5 fruit fly cellular contexts compared by ENCODE assay signal in genomic region chr4:60001-60997, dm6.
A peak's percentile ranks its signal among the peaks of the same experiment; 100 is the strongest.
TF ChIP-seq lines count a peak whose summit lies in the region.

No protein-coding gene starts in this region.

- TF ChIP-seq CTCF in whole organism, embryonic (GFP tag; optimal IDR thresholded peaks at IDR 0.05; lab: Kevin White, UChicago) = no peak

TF ChIP-seq in whole organism, adult, 20 proteins besides CTCF, POLR2A, EP300 and RAD21:
- peak; percentile 93 for TF ChIP-seq kay (GFP tag; lab: Kevin White, UChicago; ENCODE audit: borderline replicate concordance)
- peak; percentile 3 for TF ChIP-seq CG33017 (tag; optimal IDR thresholded peaks at IDR 0.05; lab: Kevin White, UChicago)
- no peak for TF ChIP-seq CG12768 (GFP tag; optimal IDR thresholded peaks at IDR 0.05; lab: Kevin White, UChicago)
- TF ChIP-seq CG5204 (GFP tag; optimal IDR thresholded peaks at IDR 0.05; lab: Kevin White, UChicago) = no peak
- peak; percentile 12 for TF ChIP-seq bab1 (GFP tag; optimal IDR thresholded peaks at IDR 0.05; lab: Kevin White, UChicago)

TF ChIP-seq in whole organism, embryonic, 481 proteins besides CTCF, POLR2A, EP300 and RAD21 (continues in another document):
- TF ChIP-seq oc (tag; optimal IDR thresholded peaks at IDR 0.05; lab: Kevin White, UChicago) (peak; percentile 25), CG17802 (tag; optimal IDR thresholded peaks at IDR 0.05; lab: Kevin White, UChicago) (peak; percentile 51), MTF-1 (GFP tag; optimal IDR thresholded peaks at IDR 0.05; lab: Kevin White, UChicago; ENCODE audit: borderline replicate concordance) (no peak), Atf3 (GFP tag; optimal IDR thresholded peaks at IDR 0.05; lab: Kevin White, UChicago) (no peak), abd-A (tag; optimal IDR thresholded peaks at IDR 0.05; lab: Kevin White, UChicago) (peak; percentile 90), CG8924 (tag; optimal IDR thresholded peaks at IDR 0.05; lab: Kevin White, UChicago) (peak; percentile 29), Med (GFP tag; lab: Kevin White, UChicago) (peak; percentile 49), CG8290 (GFP tag; optimal IDR thresholded peaks at IDR 0.05; lab: Kevin White, UChicago) (no peak), CG8290 (tag; optimal IDR thresholded peaks at IDR 0.05; lab: Kevin White, UChicago) (peak in 1 of 2 experiments; percentile 5), CG9437 (GFP tag; optimal IDR thresholded peaks at IDR 0.05; lab: Kevin White, UChicago) (peak; percentile 11), pb (GFP tag; optimal IDR thresholded peaks at IDR 0.05; lab: Kevin White, UChicago) (no peak), Deaf1 (tag; optimal IDR thresholded peaks at IDR 0.05; lab: Kevin White, UChicago) (peak; percentile 39), sqz (GFP tag; optimal IDR thresholded peaks at IDR 0.05; lab: Kevin White, UChicago) (peak; percentile 53), CG15269 (tag; optimal IDR thresholded peaks at IDR 0.05; lab: Kevin White, UChicago) (peak; percentile 22), mirr (GFP tag; optimal IDR thresholded peaks at IDR 0.05; lab: Kevin White, UChicago) (peak; percentile 42), chm (GFP tag; IDR thresholded peaks at IDR 0.05; lab: Robert Waterston, UW) (no peak), D19A (tag; optimal IDR thresholded peaks at IDR 0.05; lab: Kevin White, UChicago) (peak; percentile 49), Kr (GFP tag; optimal IDR thresholded peaks at IDR 0.05; lab: Kevin White, UChicago) (peak; percentile 70), CG10147 (GFP tag; optimal IDR thresholded peaks at IDR 0.05; lab: Kevin White, UChicago) (peak; percentile 23), CG16813 (GFP tag; IDR thresholded peaks at IDR 0.05; lab: Robert Waterston, UW; ENCODE audit: partially characterized antibody) (no peak), CG2199 (GFP tag; IDR thresholded peaks at IDR 0.05; lab: Robert Waterston, UW) (peak; percentile 97), CG6765 (GFP tag; optimal IDR thresholded peaks at IDR 0.05; lab: Kevin White, UChicago) (no peak)

TF ChIP-seq in whole organism, prepupa, 60 proteins besides CTCF, POLR2A, EP300 and RAD21 (continues in another document):
- TF ChIP-seq CG3919 (GFP tag; optimal IDR thresholded peaks at IDR 0.05; lab: Kevin White, UChicago) (peak; percentile 50), fd59A (GFP tag; optimal IDR thresholded peaks at IDR 0.05; lab: Kevin White, UChicago) (no peak), CG31627 (GFP tag; optimal IDR thresholded peaks at IDR 0.05; lab: Kevin White, UChicago) (no peak), pdm3 (GFP tag; optimal IDR thresholded peaks at IDR 0.05; lab: Kevin White, UChicago) (no peak), topi (GFP tag; optimal IDR thresholded peaks at IDR 0.05; lab: Kevin White, UChicago) (peak; percentile 24), dsx (GFP tag; optimal IDR thresholded peaks at IDR 0.05; lab: Kevin White, UChicago; ENCODE audit: poor library complexity, severe bottlenecking) (peak; percentile 65), CG10669 (GFP tag; optimal IDR thresholded peaks at IDR 0.05; lab: Kevin White, UChicago) (peak; percentile 19), Met (GFP tag; optimal IDR thresholded peaks at IDR 0.05; lab: Kevin White, UChicago) (peak; percentile 24), spab (GFP tag; optimal IDR thresholded peaks at IDR 0.05; lab: Kevin White, UChicago) (peak; percentile 15), Sox14 (GFP tag; optimal IDR thresholded peaks at IDR 0.05; lab: Kevin White, UChicago) (no peak), CG3032 (tag; optimal IDR thresholded peaks at IDR 0.05; lab: Kevin White, UChicago) (peak; percentile 62), CG6792 (GFP tag; optimal IDR thresholded peaks at IDR 0.05; lab: Kevin White, UChicago) (peak; percentile 9), vri (GFP tag; optimal IDR thresholded peaks at IDR 0.05; lab: Kevin White, UChicago) (no peak), salr (GFP tag; optimal IDR thresholded peaks at IDR 0.05; lab: Kevin White, UChicago) (peak in 1 of 2 experiments; percentile 19), CG16779 (tag; optimal IDR thresholded peaks at IDR 0.05; lab: Kevin White, UChicago) (no peak), Lpt (GFP tag; optimal IDR thresholded peaks at IDR 0.05; lab: Kevin White, UChicago) (peak; percentile 42), dac (GFP tag; optimal IDR thresholded peaks at IDR 0.05; lab: Kevin White, UChicago) (no peak), CG11902 (GFP tag; optimal IDR thresholded peaks at IDR 0.05; lab: Kevin White, UChicago) (no peak), CG15336 (GFP tag; IDR thresholded peaks at IDR 0.05; lab: Robert Waterston, UW) (peak; percentile 48), CG32006 (GFP tag; optimal IDR thresholded peaks at IDR 0.05; lab: Kevin White, UChicago) (peak; percentile 31), Eip93F (GFP tag; optimal IDR thresholded peaks at IDR 0.05; lab: Kevin White, UChicago) (peak; percentile 27), Smox (GFP tag; optimal IDR thresholded peaks at IDR 0.05; lab: Kevin White, UChicago) (no peak)

TF ChIP-seq in whole organism, pupa, 21 proteins besides CTCF, POLR2A, EP300 and RAD21:
- TF ChIP-seq fd96Ca (GFP tag; IDR thresholded peaks at IDR 0.05; lab: Robert Waterston, UW) (no peak), CG34367 (tag; optimal IDR thresholded peaks at IDR 0.05; lab: Kevin White, UChicago) (peak; percentile 67), Ets98B (GFP tag; IDR thresholded peaks at IDR 0.05; lab: Robert Waterston, UW) (no peak), CG8301 (tag; optimal IDR thresholded peaks at IDR 0.05; lab: Kevin White, UChicago) (peak; percentile 63), CG17806 (tag; optimal IDR thresholded peaks at IDR 0.05; lab: Kevin White, UChicago) (peak; percentile 69), CG15710 (tag; optimal IDR thresholded peaks at IDR 0.05; lab: Kevin White, UChicago) (peak; percentile 37), CG13204 (GFP tag; optimal IDR thresholded peaks at IDR 0.05; lab: Kevin White, UChicago) (no peak), CG9948 (tag; optimal IDR thresholded peaks at IDR 0.05; lab: Kevin White, UChicago) (peak; percentile 65), Pif1B (GFP tag; optimal IDR thresholded peaks at IDR 0.05; lab: Kevin White, UChicago) (peak; percentile 21), CG8159 (tag; optimal IDR thresholded peaks at IDR 0.05; lab: Kevin White, UChicago) (peak; percentile 50), CG12605 (GFP tag; IDR thresholded peaks at IDR 0.05; lab: Robert Waterston, UW) (no peak), Pif1A (GFP tag; optimal IDR thresholded peaks at IDR 0.05; lab: Kevin White, UChicago) (peak; percentile 2), rn (GFP tag; IDR thresholded peaks at IDR 0.05; lab: Robert Waterston, UW) (no peak), D1 (tag; optimal IDR thresholded peaks at IDR 0.05; lab: Kevin White, UChicago) (no peak), EcR (GFP tag; optimal IDR thresholded peaks at IDR 0.05; lab: Kevin White, UChicago) (no peak), gl (tag; optimal IDR thresholded peaks at IDR 0.05; lab: Kevin White, UChicago) (no peak), CG32121 (GFP tag; IDR thresholded peaks at IDR 0.05; lab: Robert Waterston, UW) (no peak), Snoo (tag; optimal IDR thresholded peaks at IDR 0.05; lab: Kevin White, UChicago) (no peak), CG14655 (GFP tag; optimal IDR thresholded peaks at IDR 0.05; lab: Kevin White, UChicago) (peak; percentile 58), CG4496 (GFP tag; IDR thresholded peaks at IDR 0.05; lab: Robert Waterston, UW) (no peak), CG10348 (GFP tag; IDR thresholded peaks at IDR 0.05; lab: Robert Waterston, UW) (no peak)

TF ChIP-seq in whole organism, wandering third instar larva, 38 proteins besides CTCF, POLR2A, EP300 and RAD21 (continues in another document):
- TF ChIP-seq woc (GFP tag; optimal IDR thresholded peaks at IDR 0.05; lab: Kevin White, UChicago) (peak; percentile 40), br (GFP tag; optimal IDR thresholded peaks at IDR 0.05; lab: Kevin White, UChicago) (no peak), ey (GFP tag; optimal IDR thresholded peaks at IDR 0.05; lab: Kevin White, UChicago) (no peak), fru (GFP tag; optimal IDR thresholded peaks at IDR 0.05; lab: Kevin White, UChicago) (no peak), Hr83 (GFP tag; optimal IDR thresholded peaks at IDR 0.05; lab: Kevin White, UChicago; ENCODE audit: poor library complexity, severe bottlenecking) (peak; percentile 4), psq (GFP tag; optimal IDR thresholded peaks at IDR 0.05; lab: Kevin White, UChicago) (peak; percentile 2), brk (GFP tag; optimal IDR thresholded peaks at IDR 0.05; lab: Kevin White, UChicago) (no peak), Dfd (GFP tag; optimal IDR thresholded peaks at IDR 0.05; lab: Kevin White, UChicago) (no peak), h (GFP tag; optimal IDR thresholded peaks at IDR 0.05; lab: Kevin White, UChicago) (peak; percentile 36), GATAd (GFP tag; optimal IDR thresholded peaks at IDR 0.05; lab: Kevin White, UChicago) (no peak), CG9705 (GFP tag; optimal IDR thresholded peaks at IDR 0.05; lab: Kevin White, UChicago) (no peak), dmrt93B (GFP tag; optimal IDR thresholded peaks at IDR 0.05; lab: Kevin White, UChicago) (no peak), sage (GFP tag; optimal IDR thresholded peaks at IDR 0.05; lab: Kevin White, UChicago) (peak; percentile 52), sv (GFP tag; optimal IDR thresholded peaks at IDR 0.05; lab: Kevin White, UChicago) (no peak), CG32264 (GFP tag; optimal IDR thresholded peaks at IDR 0.05; lab: Kevin White, UChicago) (no peak), OdsH (GFP tag; optimal IDR thresholded peaks at IDR 0.05; lab: Kevin White, UChicago) (peak; percentile 41), dsf (GFP tag; optimal IDR thresholded peaks at IDR 0.05; lab: Kevin White, UChicago; ENCODE audit: borderline replicate concordance) (no peak), CrebA (GFP tag; optimal IDR thresholded peaks at IDR 0.05; lab: Kevin White, UChicago; ENCODE audit: borderline replicate concordance) (peak; percentile 47), Hr78 (GFP tag; optimal IDR thresholded peaks at IDR 0.05; lab: Kevin White, UChicago) (no peak), Hnf4 (GFP tag; optimal IDR thresholded peaks at IDR 0.05; lab: Kevin White, UChicago) (no peak), Jra (GFP tag; optimal IDR thresholded peaks at IDR 0.05; lab: Kevin White, UChicago) (no peak), Myc (optimal IDR thresholded peaks at IDR 0.05; lab: Kevin White, UChicago) (no peak), Dif (GFP tag; optimal IDR thresholded peaks at IDR 0.05; lab: Kevin White, UChicago; ENCODE audit: partially characterized antibody) (no peak), HLH106 (tag; optimal IDR thresholded peaks at IDR 0.05; lab: Kevin White, UChicago) (peak; percentile 68), Rel (GFP tag; optimal IDR thresholded peaks at IDR 0.05; lab: Kevin White, UChicago) (peak; percentile 37), Rel (tag; optimal IDR thresholded peaks at IDR 0.05; lab: Kevin White, UChicago) (no peak), jim (GFP tag; optimal IDR thresholded peaks at IDR 0.05; lab: Kevin White, UChicago) (no peak), foxo (GFP tag; optimal IDR thresholded peaks at IDR 0.05; lab: Kevin White, UChicago) (peak in 1 of 2 experiments; percentile 47), Abd-B (GFP tag; optimal IDR thresholded peaks at IDR 0.05; lab: Kevin White, UChicago) (no peak), usp (GFP tag; optimal IDR thresholded peaks at IDR 0.05; lab: Kevin White, UChicago) (no peak), N (GFP tag; optimal IDR thresholded peaks at IDR 0.05; lab: Kevin White, UChicago) (no peak)
